Fruit fly (Drosophila melanogaster) whole organism: ENCODE measurements around the gene ru.

Experiments
- CG8478 ChIP-seq: fragments of >200 bp; optimal IDR thresholded peaks from 2 replicates; lab custom pipeline; 2018; ENCODE audit warnings: inconsistent platforms
- Dll ChIP-seq: fragments of >200 bp; optimal IDR thresholded peaks from 2 replicates; lab custom pipeline; 2017
- EcR ChIP-seq, 2 experiments: fragments of >200 bp; optimal IDR thresholded peaks; 2 replicates each; lab custom pipeline; 2017; ENCODE audit warnings: missing biosample characterization in 2 of 2, missing genetic modification characterization in 2 of 2, missing genetic modification reagents in 2 of 2
- pan ChIP-seq: fragments of >200 bp; optimal IDR thresholded peaks from 2 replicates; lab custom pipeline; 2017
- psq ChIP-seq: fragments of >200 bp; optimal IDR thresholded peaks from 2 replicates; lab custom pipeline; 2017
- usp ChIP-seq: fragments of >200 bp; optimal IDR thresholded peaks from 2 replicates; lab custom pipeline; 2017; ENCODE audit warnings: missing biosample characterization, missing genetic modification characterization, mixed read lengths

dm6 chr3L:1350924-1351215 lies 19.6 kb upstream of the ru start, which contains the start of gene CG9166:
- TF ChIP-seq usp (GFP tag; lab: Kevin White, UChicago) (no peak), pan (lab: Kevin White, UChicago) (no peak), psq (lab: Kevin White, UChicago) (no peak), CG8478 (lab: Kevin White, UChicago) (no peak), Dll (lab: Kevin White, UChicago) (no peak), EcR (GFP tag; optimal IDR thresholded peaks at IDR 0.05; lab: Kevin White, UChicago) (no peak)
